Fruit fly (Drosophila melanogaster) whole organism, pupa: Measurements from ENCODE around the gene CG14369.

ENCODE experiments used
- CG12605 ChIP-seq: fragments of 200-800 bp; sonication (Bioruptor generic); IDR thresholded peaks from 2 replicates; pipeline ENCODE4 v1.3.6; 2022; ENCODE audit warnings: missing biosample characterization, missing genetic modification characterization
- CG13204 ChIP-seq: fragments of 200-800 bp; sonication (Bioruptor generic); optimal IDR thresholded peaks from 2 replicates; lab custom pipeline; 2018; ENCODE audit warnings: missing biosample characterization, mild to moderate bottlenecking, missing genetic modification characterization, moderate library complexity
- CG14655 ChIP-seq: fragments of 200-800 bp; sonication (Bioruptor generic); optimal IDR thresholded peaks from 3 replicates; lab custom pipeline; 2017; ENCODE audit warnings: mild to moderate bottlenecking, missing biosample characterization, missing genetic modification reagents, missing genetic modification characterization
- CG15710 ChIP-seq: fragments of 200-800 bp; sonication (Bioruptor generic); optimal IDR thresholded peaks from 2 replicates; lab custom pipeline; 2018; ENCODE audit warnings: missing biosample characterization, mild to moderate bottlenecking, missing genetic modification characterization, moderate library complexity
- CG17806 ChIP-seq: fragments of 200-800 bp; sonication (Bioruptor generic); optimal IDR thresholded peaks from 2 replicates; lab custom pipeline; 2018; ENCODE audit warnings: missing biosample characterization, mild to moderate bottlenecking, missing genetic modification characterization, moderate library complexity
- CG32121 ChIP-seq: fragments of 200-800 bp; sonication (Bioruptor generic); IDR thresholded peaks from 2 replicates; pipeline ENCODE4 v1.3.6; 2022; ENCODE audit warnings: missing biosample characterization, missing genetic modification characterization
- CG34367 ChIP-seq: fragments of 200-800 bp; sonication (Bioruptor generic); optimal IDR thresholded peaks from 2 replicates; lab custom pipeline; 2018; ENCODE audit warnings: missing biosample characterization, mild to moderate bottlenecking, missing genetic modification characterization
- CG4496 ChIP-seq: fragments of 200-800 bp; sonication (Bioruptor generic); IDR thresholded peaks from 3 replicates; pipeline ENCODE4 v1.3.6; 2022; ENCODE audit warnings: missing biosample characterization, missing genetic modification characterization
- CG8159 ChIP-seq: fragments of 200-800 bp; sonication (Bioruptor generic); optimal IDR thresholded peaks from 3 replicates; lab custom pipeline; 2018; ENCODE audit warnings: missing biosample characterization, mild to moderate bottlenecking, missing genetic modification characterization, moderate library complexity
- CG8301 ChIP-seq: fragments of 200-800 bp; sonication (Bioruptor generic); optimal IDR thresholded peaks from 2 replicates; lab custom pipeline; 2018; ENCODE audit warnings: missing biosample characterization, mild to moderate bottlenecking, missing genetic modification characterization
- CG9948 ChIP-seq: fragments of 200-800 bp; sonication (Bioruptor generic); optimal IDR thresholded peaks from 2 replicates; lab custom pipeline; 2018; ENCODE audit warnings: missing biosample characterization, mild to moderate bottlenecking, missing genetic modification characterization, moderate library complexity
- D1 ChIP-seq: fragments of 200-800 bp; sonication (Bioruptor generic); optimal IDR thresholded peaks from 2 replicates; lab custom pipeline; 2018; ENCODE audit warnings: missing biosample characterization, mild to moderate bottlenecking, missing genetic modification characterization, moderate library complexity
- EcR ChIP-seq: fragments of 200-800 bp; sonication (Bioruptor generic); optimal IDR thresholded peaks from 3 replicates; lab custom pipeline; 2019; ENCODE audit warnings: missing biosample characterization, missing genetic modification characterization, mild to moderate bottlenecking, moderate library complexity, missing genetic modification reagents
- Ets98B ChIP-seq: fragments of 200-800 bp; sonication (Bioruptor generic); IDR thresholded peaks from 2 replicates; pipeline ENCODE4 v1.3.6; 2022; ENCODE audit warnings: missing biosample characterization, missing genetic modification characterization
- Pif1A ChIP-seq: fragments of 200-800 bp; sonication (Bioruptor generic); optimal IDR thresholded peaks from 3 replicates; lab custom pipeline; 2016; ENCODE audit warnings: missing biosample characterization, missing genetic modification characterization
- Pif1B ChIP-seq: fragments of 200-800 bp; sonication (Bioruptor generic); optimal IDR thresholded peaks from 3 replicates; lab custom pipeline; 2016; ENCODE audit warnings: missing biosample characterization, missing genetic modification characterization
- Snoo ChIP-seq: fragments of 200-800 bp; sonication (Bioruptor generic); optimal IDR thresholded peaks from 3 replicates; lab custom pipeline; 2017; ENCODE audit warnings: missing biosample characterization, mild to moderate bottlenecking, missing genetic modification characterization, inconsistent platforms
- fd96Ca ChIP-seq: fragments of 200-800 bp; sonication (Bioruptor generic); IDR thresholded peaks from 3 replicates; pipeline ENCODE4 v1.3.6; 2022; ENCODE audit warnings: missing biosample characterization, missing genetic modification characterization
- gl ChIP-seq: fragments of 200-800 bp; sonication (Bioruptor generic); optimal IDR thresholded peaks from 2 replicates; lab custom pipeline; 2018; ENCODE audit warnings: missing biosample characterization, mild to moderate bottlenecking, missing genetic modification characterization

CG14369 gene

dm6 chr3R:13592557-13592956 lies at the start of gene CG14369:
Gene CG14369 (minus strand): TSS chr3R:13592657.
- no peak for TF ChIP-seq CG15710 (tag; lab: Kevin White, UChicago)
- no peak for TF ChIP-seq CG34367
- TF ChIP-seq CG14655 (GFP tag; lab: Kevin White, UChicago), result no peak
- no peak for TF ChIP-seq CG9948 (tag; lab: Kevin White, UChicago)
- TF ChIP-seq, all 21 proteins: peak for 0

dm6 chr3R:13631642-13632041 lies 39.2 kb upstream of the CG14369 start, which contains the start of gene CG10841:
Gene CG10841 (plus strand): TSS chr3R:13631942.
- TF ChIP-seq EcR (no peak), CG8301 (tag; lab: Kevin White, UChicago) (no peak), CG34367 (no peak), gl (tag; lab: Kevin White, UChicago) (no peak), fd96Ca (GFP tag; lab: Robert Waterston, UW) (no peak), CG32121 (no peak), CG13204 (GFP tag; lab: Kevin White, UChicago) (no peak), Ets98B (GFP tag; lab: Robert Waterston, UW) (no peak)
- TF ChIP-seq, all 21 proteins: peak for 0

- TF ChIP-seq Snoo (no peak), CG17806 (no peak), CG14655 (GFP tag; lab: Kevin White, UChicago) (no peak), EcR (no peak), gl (tag; lab: Kevin White, UChicago) (no peak)
- TF ChIP-seq, all 21 proteins: peak for 0
Observed at dm6 chr3R:13617228-13617627, 24.8 kb upstream of the CG14369 start.

- TF ChIP-seq gl (tag; lab: Kevin White, UChicago), result no peak
- TF ChIP-seq CG8159 (tag; lab: Kevin White, UChicago), result no peak
- no peak for TF ChIP-seq CG8301 (tag; lab: Kevin White, UChicago)
- TF ChIP-seq Snoo, result no peak
- TF ChIP-seq D1 (tag; lab: Kevin White, UChicago), result no peak
- TF ChIP-seq CG15710 (tag; lab: Kevin White, UChicago), result no peak
Observed at dm6 chr3R:13615617-13616016, 23.2 kb upstream of the CG14369 start, which contains the start of gene CG9269. Gene CG9269 (plus strand): TSS chr3R:13615917.

- no peak for TF ChIP-seq CG8159 (tag; lab: Kevin White, UChicago)
- no peak for TF ChIP-seq CG14655 (GFP tag; lab: Kevin White, UChicago)
- TF ChIP-seq CG9948 (tag; lab: Kevin White, UChicago), result no peak
- TF ChIP-seq CG13204 (GFP tag; lab: Kevin White, UChicago), result no peak
- no peak for TF ChIP-seq CG12605 (GFP tag; lab: Robert Waterston, UW)
- TF ChIP-seq CG8301 (tag; lab: Kevin White, UChicago), result no peak
- TF ChIP-seq CG17806, result no peak
- TF ChIP-seq Pif1A (GFP tag; lab: Kevin White, UChicago), result no peak
- no peak for TF ChIP-seq CG4496
- no peak for TF ChIP-seq EcR
- no peak for TF ChIP-seq D1 (tag; lab: Kevin White, UChicago)
- TF ChIP-seq Pif1B (GFP tag; lab: Kevin White, UChicago), result no peak
- no peak for TF ChIP-seq Snoo
Observed at dm6 chr3R:13615007-13615406, 22.6 kb upstream of the CG14369 start.

dm6 chr3R:13612333-13612732 lies 19.9 kb upstream of the CG14369 start, which contains the start of gene CG9757:
Gene CG9757 (minus strand): TSS chr3R:13612433.
- TF ChIP-seq Pif1A (GFP tag; lab: Kevin White, UChicago) (no peak), CG8159 (tag; lab: Kevin White, UChicago) (no peak), D1 (tag; lab: Kevin White, UChicago) (no peak), gl (tag; lab: Kevin White, UChicago) (no peak), Snoo (no peak), Ets98B (GFP tag; lab: Robert Waterston, UW) (no peak), CG15710 (tag; lab: Kevin White, UChicago) (no peak), EcR (no peak)

dm6 chr3R:13609146-13609545 lies 16.7 kb upstream of the CG14369 start, which contains the start of gene CG9759:
Gene CG9759 (minus strand): TSS chr3R:13609246.
- TF ChIP-seq CG9948 (tag; lab: Kevin White, UChicago) (no peak), Ets98B (GFP tag; lab: Robert Waterston, UW) (no peak), CG4496 (no peak), CG13204 (GFP tag; lab: Kevin White, UChicago) (no peak), CG8301 (tag; lab: Kevin White, UChicago) (no peak), D1 (tag; lab: Kevin White, UChicago) (no peak), CG8159 (tag; lab: Kevin White, UChicago) (no peak), fd96Ca (GFP tag; lab: Robert Waterston, UW) (no peak), CG34367 (no peak)

- TF ChIP-seq CG12605 (GFP tag; lab: Robert Waterston, UW), result no peak
- TF ChIP-seq CG4496, result 0 out of 3 replicates have a peak, but pooled peaks have one; percentile 28
Observed at dm6 chr3R:13600539-13600938, 8.1 kb upstream of the CG14369 start.
